Fruit fly (Drosophila melanogaster) whole organism, prepupa: ENCODE measurements around the gene CG13062.

Experiments used
- CG10669 ChIP-seq: fragments of 200-800 bp; sonication (Bioruptor generic); optimal IDR thresholded peaks from 3 replicates; lab custom pipeline; 2018; ENCODE audit warnings: missing biosample characterization, mild to moderate bottlenecking, missing genetic modification characterization, moderate library complexity
- CG11902 ChIP-seq: fragments of 200-800 bp; sonication (Bioruptor generic); optimal IDR thresholded peaks from 3 replicates; lab custom pipeline; 2016; ENCODE audit warnings: missing biosample characterization, missing genetic modification characterization
- CG15336 ChIP-seq: fragments of 200-800 bp; sonication (Bioruptor generic); IDR thresholded peaks from 2 replicates; pipeline ENCODE4 v1.3.6; 2022; ENCODE audit warnings: missing biosample characterization, missing genetic modification characterization
- CG16779 ChIP-seq: fragments of 200-800 bp; sonication (Bioruptor generic); optimal IDR thresholded peaks from 3 replicates; lab custom pipeline; 2017; ENCODE audit warnings: missing biosample characterization, mild to moderate bottlenecking, missing genetic modification characterization
- CG32006 ChIP-seq: fragments of 200-800 bp; sonication (Bioruptor generic); optimal IDR thresholded peaks from 3 replicates; lab custom pipeline; 2017; ENCODE audit warnings: missing biosample characterization, mild to moderate bottlenecking, missing genetic modification characterization
- CG3919 ChIP-seq: fragments of 200-800 bp; sonication (Bioruptor generic); optimal IDR thresholded peaks from 3 replicates; lab custom pipeline; 2016; ENCODE audit warnings: missing biosample characterization, missing genetic modification characterization
- CG6163 ChIP-seq: fragments of 200-800 bp; sonication (Bioruptor generic); IDR thresholded peaks from 3 replicates; pipeline ENCODE4 v1.3.6; 2022; ENCODE audit warnings: missing biosample characterization, missing genetic modification characterization
- CG6276 ChIP-seq: fragments of 200-800 bp; sonication (Bioruptor generic); optimal IDR thresholded peaks from 2 replicates; lab custom pipeline; 2017; ENCODE audit warnings: missing biosample characterization, mild to moderate bottlenecking, missing genetic modification characterization
- CG6808 ChIP-seq: fragments of 200-800 bp; sonication (Bioruptor generic); optimal IDR thresholded peaks from 3 replicates; lab custom pipeline; 2017; ENCODE audit warnings: missing biosample characterization, missing genetic modification characterization, mild to moderate bottlenecking, moderate library complexity, missing genetic modification reagents
- CG6854 ChIP-seq: fragments of 200-800 bp; sonication (Bioruptor generic); optimal IDR thresholded peaks from 2 replicates; lab custom pipeline; 2017; ENCODE audit warnings: missing biosample characterization, mild to moderate bottlenecking, missing genetic modification characterization
- CG7368 ChIP-seq: fragments of 200-800 bp; sonication (Bioruptor generic); optimal IDR thresholded peaks from 3 replicates; lab custom pipeline; 2016; ENCODE audit warnings: missing biosample characterization, missing genetic modification characterization
- CG8319 ChIP-seq: fragments of 200-800 bp; sonication (Bioruptor generic); optimal IDR thresholded peaks from 3 replicates; lab custom pipeline; 2016; ENCODE audit warnings: missing biosample characterization, missing genetic modification characterization
- CG8632 ChIP-seq: fragments of 200-800 bp; sonication (Bioruptor generic); optimal IDR thresholded peaks from 3 replicates; lab custom pipeline; 2016; ENCODE audit warnings: missing biosample characterization, missing genetic modification characterization
- Eip75B ChIP-seq: fragments of 200-800 bp; sonication (Bioruptor generic); optimal IDR thresholded peaks from 3 replicates; lab custom pipeline; 2016; ENCODE audit warnings: missing biosample characterization, missing genetic modification characterization
- Eip93F ChIP-seq: fragments of 200-800 bp; sonication (Bioruptor generic); optimal IDR thresholded peaks from 2 replicates; lab custom pipeline; 2016; ENCODE audit warnings: missing biosample characterization, mild to moderate bottlenecking, missing genetic modification characterization
- Ets21C ChIP-seq: fragments of 200-800 bp; sonication (Bioruptor generic); optimal IDR thresholded peaks from 3 replicates; lab custom pipeline; 2016; ENCODE audit warnings: missing biosample characterization, missing genetic modification characterization
- Ets96B ChIP-seq: fragments of 200-800 bp; optimal IDR thresholded peaks from 2 replicates; lab custom pipeline; 2019; ENCODE audit warnings: missing biosample characterization, mild to moderate bottlenecking, missing genetic modification characterization, moderate library complexity
- Gug ChIP-seq: fragments of 200-800 bp; sonication (Bioruptor generic); IDR thresholded peaks from 2 replicates; pipeline ENCODE4 v1.3.6; 2022; ENCODE audit warnings: missing biosample characterization, missing genetic modification characterization
- Hr39 ChIP-seq: fragments of 200-800 bp; sonication (Bioruptor generic); optimal IDR thresholded peaks from 2 replicates; lab custom pipeline; 2016; ENCODE audit warnings: missing biosample characterization, missing genetic modification characterization
- Lpt ChIP-seq: fragments of 200-800 bp; sonication (Bioruptor generic); optimal IDR thresholded peaks from 3 replicates; lab custom pipeline; 2016; ENCODE audit warnings: missing biosample characterization, missing genetic modification characterization
- Met ChIP-seq: fragments of 200-800 bp; sonication (Bioruptor generic); optimal IDR thresholded peaks from 3 replicates; lab custom pipeline; 2016; ENCODE audit warnings: missing biosample characterization, missing genetic modification characterization
- OdsH ChIP-seq: fragments of 200-800 bp; sonication (Bioruptor generic); optimal IDR thresholded peaks from 3 replicates; lab custom pipeline; 2016; ENCODE audit warnings: missing biosample characterization, missing genetic modification characterization
- Smox ChIP-seq: fragments of 200-800 bp; sonication (Bioruptor generic); optimal IDR thresholded peaks from 3 replicates; lab custom pipeline; 2016; ENCODE audit warnings: missing biosample characterization, missing genetic modification characterization
- Sox102F ChIP-seq: fragments of 200-800 bp; sonication (Bioruptor generic); optimal IDR thresholded peaks from 2 replicates; lab custom pipeline; 2016; ENCODE audit warnings: missing biosample characterization, mild to moderate bottlenecking, missing genetic modification characterization
- Sox15 ChIP-seq: fragments of 200-800 bp; sonication (Bioruptor generic); optimal IDR thresholded peaks from 3 replicates; lab custom pipeline; 2016; ENCODE audit warnings: missing biosample characterization, missing genetic modification characterization
- achi ChIP-seq: fragments of 200-800 bp; sonication (Bioruptor generic); optimal IDR thresholded peaks from 3 replicates; lab custom pipeline; 2016; ENCODE audit warnings: missing biosample characterization, missing genetic modification characterization
- acj6 ChIP-seq: fragments of 200-800 bp; sonication (Bioruptor generic); optimal IDR thresholded peaks from 3 replicates; lab custom pipeline; 2016; ENCODE audit warnings: missing biosample characterization, missing genetic modification characterization
- cyc ChIP-seq: fragments of 200-800 bp; sonication (Bioruptor generic); optimal IDR thresholded peaks from 3 replicates; lab custom pipeline; 2016; ENCODE audit warnings: missing biosample characterization, missing genetic modification characterization
- dac ChIP-seq: fragments of 200-800 bp; sonication (Bioruptor generic); optimal IDR thresholded peaks from 2 replicates; lab custom pipeline; 2017; ENCODE audit warnings: missing biosample characterization, mild to moderate bottlenecking, missing genetic modification characterization
- eg ChIP-seq: fragments of 200-800 bp; sonication (Bioruptor generic); IDR thresholded peaks from 3 replicates; pipeline ENCODE4 v1.3.6; 2022; ENCODE audit warnings: missing biosample characterization, missing genetic modification characterization
- esn ChIP-seq: fragments of 200-800 bp; sonication (Bioruptor generic); optimal IDR thresholded peaks from 2 replicates; lab custom pipeline; 2016; ENCODE audit warnings: missing biosample characterization, mild to moderate bottlenecking, missing genetic modification characterization, moderate library complexity
- fd59A ChIP-seq: fragments of 200-800 bp; sonication (Bioruptor generic); optimal IDR thresholded peaks from 2 replicates; lab custom pipeline; 2017; ENCODE audit warnings: missing biosample characterization, mild to moderate bottlenecking, missing genetic modification characterization, missing genetic modification reagents
- fkh ChIP-seq: fragments of 200-800 bp; sonication (Bioruptor generic); optimal IDR thresholded peaks from 3 replicates; lab custom pipeline; 2017; ENCODE audit warnings: missing biosample characterization, mild to moderate bottlenecking, missing genetic modification characterization, moderate library complexity
- lz ChIP-seq: fragments of 200-800 bp; sonication (Bioruptor generic); optimal IDR thresholded peaks from 3 replicates; lab custom pipeline; 2016; ENCODE audit warnings: missing biosample characterization, missing genetic modification characterization
- net ChIP-seq: fragments of 200-800 bp; sonication (Bioruptor generic); optimal IDR thresholded peaks from 3 replicates; lab custom pipeline; 2016; ENCODE audit warnings: missing biosample characterization, missing genetic modification characterization
- spab ChIP-seq: fragments of 200-800 bp; sonication (Bioruptor generic); optimal IDR thresholded peaks from 2 replicates; lab custom pipeline; 2017; ENCODE audit warnings: missing biosample characterization, mild to moderate bottlenecking, missing genetic modification characterization, missing genetic modification reagents
- ss ChIP-seq, 2 experiments: fragments of 200-800 bp; sonication (Bioruptor generic); optimal IDR thresholded peaks; 2 replicates in 1 of 2; 3 replicates in 1 of 2; lab custom pipeline; 2017 to 2018; ENCODE audit warnings: mild to moderate bottlenecking in 2 of 2, missing biosample characterization in 2 of 2, missing genetic modification characterization in 2 of 2, moderate library complexity in 1 of 2
- svp ChIP-seq: fragments of 200-800 bp; sonication (Bioruptor generic); peaks from one replicate; lab custom pipeline; 2016; ENCODE audit warnings: missing biosample characterization, missing genetic modification characterization
- topi ChIP-seq: fragments of 200-800 bp; sonication (Bioruptor generic); optimal IDR thresholded peaks from 3 replicates; lab custom pipeline; 2016; ENCODE audit warnings: missing biosample characterization, missing genetic modification characterization
- vri ChIP-seq: fragments of 200-800 bp; sonication (Bioruptor generic); optimal IDR thresholded peaks from 3 replicates; lab custom pipeline; 2016; ENCODE audit warnings: missing biosample characterization, mild to moderate bottlenecking, missing genetic modification characterization

The CG13062 gene

dm6 chr3L:16268106-16268733 is 45.9 kb upstream of the CG13062 start, which contains the start of gene CG4950 (continued):
- TF ChIP-seq achi (GFP tag; lab: Kevin White, UChicago): peak; percentile 31
- no peak for TF ChIP-seq Lpt (GFP tag; lab: Kevin White, UChicago)
- no peak for TF ChIP-seq vri (GFP tag; lab: Kevin White, UChicago)
- TF ChIP-seq Sox102F (GFP tag; lab: Kevin White, UChicago): no peak
- peak; percentile 50 for TF ChIP-seq spab (GFP tag; lab: Kevin White, UChicago)
- peak; percentile 56 for TF ChIP-seq CG10669 (GFP tag; lab: Kevin White, UChicago)
- TF ChIP-seq CG6854 (GFP tag; lab: Kevin White, UChicago): no peak
- 0 out of 3 replicates have a peak, but pooled peaks have one; percentile 20 for TF ChIP-seq CG6163 (GFP tag; lab: Robert Waterston, UW)
- TF ChIP-seq Met (GFP tag; lab: Kevin White, UChicago): peak; percentile 33
- no peak for TF ChIP-seq Ets21C (GFP tag; lab: Kevin White, UChicago)
- peak; percentile 59 for TF ChIP-seq Ets96B (tag; lab: Kevin White, UChicago)
- TF ChIP-seq lz (GFP tag; lab: Kevin White, UChicago): peak; percentile 19
- no peak for TF ChIP-seq dac
- TF ChIP-seq fd59A (GFP tag; lab: Kevin White, UChicago): peak; percentile 33
- peak; percentile 15 for TF ChIP-seq CG16779
- no peak for TF ChIP-seq Eip93F
- peak; percentile 1 for TF ChIP-seq net (GFP tag; lab: Kevin White, UChicago)
- 0 out of 2 replicates have a peak, but pooled peaks have one; percentile 22 for TF ChIP-seq CG15336
- TF ChIP-seq CG6808: peak; percentile 41
- peak; percentile 49 for TF ChIP-seq CG32006 (GFP tag; lab: Kevin White, UChicago)
- TF ChIP-seq cyc: no peak

DNA sequence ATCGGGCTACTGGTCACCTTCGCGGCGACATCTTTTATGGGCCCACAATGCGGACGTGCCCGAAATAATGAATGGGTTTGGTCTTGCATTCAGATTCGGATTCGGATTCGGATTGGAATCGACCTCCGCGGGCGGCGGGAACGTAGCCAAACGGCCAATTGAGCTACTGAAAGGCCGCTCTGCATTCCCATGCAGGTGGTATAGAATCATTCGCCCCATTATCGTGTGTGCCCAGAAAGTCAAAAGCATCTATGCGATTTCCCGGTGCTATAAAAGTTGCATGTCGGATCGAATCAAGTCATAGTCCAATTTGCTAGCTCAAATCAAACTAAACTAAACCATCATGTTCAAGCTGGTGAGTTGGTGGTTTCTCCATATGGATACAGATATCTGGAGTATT is 45.0 kb upstream of the CG13062 start, which contains the start of gene CG13068:
Gene CG13068 (plus strand): TSS at position 301 of the 400 bp plus-strand sequence.
- TF ChIP-seq Hr39 (GFP tag; lab: Kevin White, UChicago) (no peak), cyc (no peak), CG32006 (GFP tag; lab: Kevin White, UChicago) (no peak), topi (GFP tag; lab: Kevin White, UChicago) (no peak), Eip75B (no peak), CG3919 (GFP tag; lab: Kevin White, UChicago) (no peak), Met (GFP tag; lab: Kevin White, UChicago) (no peak), Gug (GFP tag; lab: Robert Waterston, UW) (no peak), CG6808 (no peak), CG8632 (no peak), acj6 (GFP tag; lab: Kevin White, UChicago) (no peak)

dm6 chr3L:16270802-16271332 is 43.2 kb upstream of the CG13062 start, which contains the start of the genes CG34248 and CG13067:
Gene CG34248, minus strand, starts transcription at chr3L:16270902.
Gene CG13067, plus strand, starts transcription at chr3L:16271282.
- no peak for TF ChIP-seq ss (GFP tag; optimal IDR thresholded peaks at IDR 0.05; lab: Kevin White, UChicago)
- no peak for TF ChIP-seq esn (GFP tag; lab: Kevin White, UChicago)
- TF ChIP-seq cyc: no peak
- TF ChIP-seq CG15336: no peak
- TF ChIP-seq CG8319: no peak
- TF ChIP-seq fkh (GFP tag; lab: Kevin White, UChicago): no peak
- no peak for TF ChIP-seq CG7368 (GFP tag; lab: Kevin White, UChicago)
- TF ChIP-seq CG6276 (GFP tag; lab: Kevin White, UChicago): no peak
- no peak for TF ChIP-seq CG11902 (GFP tag; lab: Kevin White, UChicago)
- no peak for TF ChIP-seq eg (GFP tag; lab: Robert Waterston, UW)
- TF ChIP-seq Hr39 (GFP tag; lab: Kevin White, UChicago): no peak
- no peak for TF ChIP-seq Lpt (GFP tag; lab: Kevin White, UChicago)
- no peak for TF ChIP-seq svp (GFP tag; lab: Kevin White, UChicago)
- TF ChIP-seq Smox (GFP tag; lab: Kevin White, UChicago): no peak
- no peak for TF ChIP-seq Sox15 (GFP tag; lab: Kevin White, UChicago)
- TF ChIP-seq OdsH (GFP tag; lab: Kevin White, UChicago): no peak
- TF ChIP-seq CG6808: no peak
- TF ChIP-seq, all 60 proteins: peak for 0
